Fruit fly (Drosophila melanogaster) whole organism, larva: ENCODE measurements around the gene sna.

Experiments
- noc ChIP-seq: fragments of 200-800 bp; sonication (Bioruptor generic); optimal IDR thresholded peaks from 3 replicates; lab custom pipeline; 2019; ENCODE audit warnings: missing biosample characterization, mild to moderate bottlenecking, missing genetic modification characterization, moderate library complexity

The sna gene

DNA sequence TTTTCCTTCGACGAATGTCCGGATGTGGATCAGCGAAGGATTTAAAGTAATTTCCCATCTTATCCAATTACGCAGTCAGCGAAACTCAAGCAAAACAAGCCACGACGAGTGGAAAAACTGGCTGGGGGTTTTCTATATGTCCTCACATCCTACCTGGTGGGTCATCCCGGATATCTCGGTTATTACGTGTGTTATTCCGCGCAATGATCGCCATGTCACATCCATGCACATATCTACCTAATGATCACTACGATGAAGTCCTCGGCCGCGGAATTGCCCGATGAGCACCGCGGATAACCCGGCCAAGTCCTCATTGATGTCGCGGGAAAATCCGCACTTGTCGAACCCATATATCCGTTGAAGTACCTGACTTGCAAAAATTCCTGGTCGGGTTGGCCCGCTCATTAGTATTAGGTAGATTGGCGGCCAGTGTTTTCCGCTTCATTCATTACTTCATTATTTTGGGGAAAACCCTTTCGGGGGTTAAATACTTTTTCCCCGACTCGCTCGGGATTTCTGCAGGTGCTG lies 1.7 kb upstream of the sna start:
- no peak for TF ChIP-seq noc

DNA sequence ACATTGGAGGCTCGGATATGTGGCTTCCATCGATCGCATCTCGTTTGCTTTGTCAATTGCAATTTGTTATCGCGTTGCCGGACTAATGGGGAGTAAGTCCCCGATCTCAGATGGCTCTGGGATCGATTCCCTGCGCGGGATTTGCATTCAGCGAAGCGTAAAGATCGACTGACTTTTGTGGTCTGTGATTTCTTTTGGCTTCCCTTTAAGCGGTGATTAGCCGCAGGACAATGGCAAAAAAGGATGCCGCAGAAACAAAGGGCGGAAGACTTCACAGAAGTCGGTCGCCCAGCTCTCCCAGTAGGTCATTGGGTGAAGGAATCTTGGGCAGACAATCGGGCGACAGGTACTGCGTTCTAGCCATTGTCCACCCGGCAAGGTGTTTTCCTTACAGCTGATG lies 3.1 kb downstream of the sna start:
- TF ChIP-seq noc, result no peak

DNA sequence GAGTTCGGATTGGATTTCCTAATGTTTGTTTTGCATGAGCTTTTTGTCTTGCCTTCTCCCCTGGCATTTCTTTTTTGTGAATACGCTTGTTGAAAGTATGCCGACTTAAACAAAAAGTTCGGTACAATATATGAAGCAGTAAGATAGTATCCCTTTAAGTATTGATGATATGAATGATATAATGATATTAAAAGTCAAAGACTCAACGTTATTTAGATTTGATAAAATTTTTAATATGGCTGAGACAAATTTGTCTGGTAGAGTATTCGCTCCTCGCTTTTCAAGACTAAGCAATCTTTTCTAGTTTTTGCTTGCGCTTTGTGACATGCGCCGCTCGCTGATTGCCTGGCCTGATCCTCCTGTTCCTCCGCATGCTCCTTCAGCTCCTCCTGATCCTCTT lies 3.7 kb downstream of the sna start:
- no peak for TF ChIP-seq noc

DNA sequence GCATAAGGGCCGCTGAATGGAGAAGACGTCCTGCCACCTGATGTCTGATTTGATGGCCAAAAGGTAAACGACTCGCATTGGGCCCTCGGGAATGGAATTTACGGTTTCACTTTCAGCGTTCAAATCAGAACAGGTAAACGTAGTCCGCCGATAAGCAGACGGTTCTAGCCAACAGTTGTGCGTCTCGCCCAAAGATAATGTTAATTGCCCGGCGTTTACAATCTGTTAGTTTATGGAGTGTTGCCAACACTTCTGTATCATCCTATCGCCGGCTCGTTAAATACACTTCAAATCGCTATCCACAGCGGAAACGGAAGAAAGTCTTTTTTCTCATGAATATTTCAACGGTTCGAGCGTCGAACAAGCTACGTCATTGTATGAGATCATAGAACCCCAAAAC lies 6.5 kb downstream of the sna start:
- TF ChIP-seq noc, result no peak

DNA sequence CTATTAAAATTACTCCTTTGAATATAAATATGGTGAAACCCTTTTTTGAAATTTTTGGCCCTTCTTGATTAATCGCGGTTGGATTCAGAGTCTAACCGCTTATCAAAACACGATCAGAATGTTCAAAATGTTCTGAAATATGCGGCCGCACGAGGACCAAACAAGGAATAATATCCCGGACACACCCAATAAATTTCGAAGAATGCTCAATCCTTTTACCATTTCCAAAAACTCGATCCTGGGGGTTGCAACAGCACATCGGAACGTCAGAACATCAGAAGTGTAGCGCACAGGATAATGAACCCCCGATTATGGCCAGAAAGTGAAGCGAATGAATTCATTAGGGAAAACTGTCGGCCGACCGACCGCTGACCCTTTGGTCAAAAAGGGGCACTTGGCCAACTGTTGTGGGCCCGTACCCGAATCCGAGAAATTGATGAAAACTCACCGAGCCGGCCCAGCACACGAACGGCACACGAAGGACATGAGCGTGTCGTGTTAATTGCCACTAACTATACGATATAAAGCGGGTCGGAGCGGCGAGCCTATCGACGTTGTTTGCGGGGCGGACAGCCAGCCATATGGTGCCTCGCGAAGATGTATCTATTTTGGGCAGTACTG lies 7.4 kb downstream of the sna start:
- no peak for TF ChIP-seq noc

DNA sequence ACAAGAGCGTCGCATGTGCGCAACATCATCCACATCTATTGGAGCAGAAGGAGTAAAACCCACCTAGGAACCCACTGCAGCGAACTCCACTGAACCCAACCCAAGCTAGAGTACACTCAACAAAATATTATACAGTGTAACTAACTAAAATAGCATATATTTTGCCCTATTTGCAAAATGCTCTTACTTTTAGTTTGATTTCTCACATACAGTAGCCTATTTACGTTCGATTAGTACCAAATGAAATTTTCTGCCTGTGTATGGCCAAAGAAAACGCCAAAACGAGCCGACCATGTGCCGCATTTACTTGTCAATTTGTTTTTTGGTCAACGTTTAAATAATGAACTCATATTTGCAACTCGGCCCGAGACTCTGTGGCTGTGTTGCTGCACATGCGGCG lies 9.3 kb downstream of the sna start:
- TF ChIP-seq noc, result no peak

DNA sequence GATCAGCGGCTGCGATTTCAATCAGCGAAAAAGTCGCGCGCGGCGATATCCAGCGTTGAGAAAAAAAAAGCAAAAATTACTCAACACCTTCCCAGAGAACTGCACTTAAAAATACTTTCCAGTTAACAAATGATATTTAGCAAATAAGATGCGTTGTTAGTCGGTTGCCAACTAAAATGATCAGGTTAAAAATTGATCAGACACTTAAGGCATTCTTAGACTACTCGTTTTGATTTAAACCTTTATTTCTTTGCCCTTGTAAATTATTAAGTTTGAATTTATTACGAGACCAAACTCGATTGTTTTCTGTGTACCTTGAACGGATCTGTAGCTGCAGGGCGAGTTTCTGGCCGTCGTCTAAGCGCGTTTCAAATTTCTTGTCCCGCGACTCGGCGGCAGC lies 12.1 kb downstream of the sna start:
- no peak for TF ChIP-seq noc

DNA sequence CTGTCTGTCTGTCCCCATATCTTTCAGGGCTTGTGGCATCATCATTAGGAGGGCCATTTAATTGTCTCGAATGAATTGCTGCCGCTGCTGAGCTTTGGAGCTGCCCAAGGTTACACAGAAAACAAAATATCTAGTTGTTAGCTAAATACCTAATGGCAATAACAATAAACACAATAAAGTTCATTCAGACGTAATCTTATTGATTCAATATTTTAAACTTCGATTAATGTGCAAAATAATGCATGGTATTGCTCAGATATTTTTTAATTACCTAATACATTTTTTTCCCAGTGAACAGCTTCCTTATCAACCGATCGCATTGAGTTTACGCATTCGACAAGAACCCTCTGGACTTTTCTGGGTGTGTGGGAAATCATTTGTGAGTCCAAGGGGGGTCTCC lies 12.9 kb downstream of the sna start:
- no peak for TF ChIP-seq noc

DNA sequence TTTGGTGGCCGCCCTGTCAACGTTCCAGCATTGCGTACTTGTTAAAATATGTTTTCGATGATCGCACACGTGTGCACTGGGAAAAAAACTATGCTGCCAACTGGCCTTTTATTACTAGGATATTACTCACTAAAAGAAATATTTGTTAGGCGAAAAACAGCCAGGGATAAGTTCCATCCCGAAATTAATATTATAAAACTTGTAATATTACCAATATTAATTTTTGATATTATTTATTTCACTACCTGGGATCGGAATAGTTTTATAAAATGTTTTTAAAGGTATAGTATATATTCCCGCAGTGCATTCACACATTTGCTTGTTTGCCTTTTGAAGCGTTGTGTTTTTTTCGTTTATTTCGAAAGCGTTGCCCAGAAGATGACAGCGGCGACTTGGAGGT lies 14.5 kb downstream of the sna start:
- no peak for TF ChIP-seq noc

DNA sequence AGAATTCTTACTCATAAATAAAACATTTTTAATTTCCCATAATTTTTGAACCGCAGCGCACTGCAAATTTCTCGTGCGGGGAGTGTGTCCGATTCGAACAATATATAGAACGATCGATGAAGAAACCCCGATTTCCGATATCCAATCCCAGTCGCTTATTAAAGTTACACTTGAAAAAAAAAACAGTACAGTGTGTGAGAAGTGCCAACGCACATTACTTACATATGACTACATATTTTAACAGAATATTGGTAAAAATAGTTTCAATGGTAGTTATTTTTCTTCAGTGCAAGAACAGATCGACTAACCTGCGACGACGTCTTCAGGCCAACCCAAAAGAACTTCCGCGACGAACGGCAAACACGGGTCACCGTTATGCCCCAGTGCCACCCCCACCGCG lies 15.1 kb downstream of the sna start:
- TF ChIP-seq noc, result no peak

DNA sequence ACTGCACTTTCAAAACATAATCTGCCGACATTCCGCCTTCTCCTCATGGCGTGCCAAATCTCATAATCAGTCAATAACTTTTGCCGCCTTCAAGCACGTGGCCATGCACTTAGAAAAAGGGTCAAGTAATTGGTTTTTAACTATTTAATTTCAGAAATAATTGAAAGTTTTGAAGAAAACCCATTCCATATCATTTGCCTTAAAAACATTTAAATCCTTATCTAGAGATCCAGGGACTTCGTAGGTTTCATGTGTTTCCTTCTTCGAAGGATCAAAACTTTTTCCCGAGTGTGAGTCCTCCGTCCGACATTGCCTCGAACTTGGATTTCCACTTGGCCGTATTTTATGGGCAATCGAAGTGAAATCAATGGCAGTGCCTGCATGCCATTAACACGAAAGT lies 19.1 kb downstream of the sna start:
- TF ChIP-seq noc, result no peak

DNA sequence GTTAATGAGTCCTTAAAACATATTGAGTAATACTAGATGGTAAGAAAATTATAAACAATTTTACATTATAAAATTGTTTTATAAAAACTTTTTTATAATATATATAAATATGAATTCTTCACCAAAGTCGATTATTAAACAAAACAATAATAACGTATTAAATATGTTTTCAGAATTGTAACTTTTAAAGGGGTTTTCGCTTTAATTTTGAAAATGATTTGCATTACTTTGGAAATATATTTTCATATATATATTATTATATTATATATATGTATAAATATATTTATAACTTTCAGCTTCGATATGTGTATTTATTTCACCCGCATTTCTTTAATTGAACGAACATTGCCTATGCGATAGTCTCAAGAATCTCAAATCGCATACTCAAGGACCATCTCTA lies 20.0 kb downstream of the sna start:
- no peak for TF ChIP-seq noc

DNA sequence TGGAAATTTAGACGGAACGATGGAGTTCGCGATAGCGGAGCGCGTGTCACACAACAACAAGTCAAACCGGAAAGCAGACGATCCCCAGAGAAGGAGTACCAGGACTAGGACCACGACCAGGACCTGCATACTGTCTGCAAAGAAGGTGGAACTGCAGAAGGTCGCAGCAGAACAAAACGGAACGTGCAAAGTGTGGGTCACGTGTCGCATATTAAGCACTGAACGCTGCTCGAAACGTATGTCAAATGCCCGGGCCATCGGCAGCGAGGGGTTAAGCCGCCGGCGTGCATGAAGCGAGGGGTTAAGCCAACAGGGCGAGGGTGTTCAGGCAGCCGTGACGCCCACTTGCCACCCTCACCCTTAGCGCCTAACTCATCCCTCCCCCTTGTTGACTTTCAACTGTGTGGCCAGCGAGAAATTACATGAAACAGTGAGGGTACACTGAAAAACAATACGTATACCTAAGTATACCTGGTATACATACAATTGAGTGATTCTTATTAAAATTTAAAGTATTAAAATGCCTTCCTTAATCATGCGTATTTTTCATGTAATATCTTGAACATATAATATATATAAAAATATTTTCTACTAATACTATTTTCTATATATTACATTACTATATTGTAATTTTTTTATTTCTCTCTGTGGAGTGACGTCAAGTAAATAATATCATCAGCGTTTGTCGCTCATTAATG lies 36.1 kb downstream of the sna start:
- no peak for TF ChIP-seq noc

DNA sequence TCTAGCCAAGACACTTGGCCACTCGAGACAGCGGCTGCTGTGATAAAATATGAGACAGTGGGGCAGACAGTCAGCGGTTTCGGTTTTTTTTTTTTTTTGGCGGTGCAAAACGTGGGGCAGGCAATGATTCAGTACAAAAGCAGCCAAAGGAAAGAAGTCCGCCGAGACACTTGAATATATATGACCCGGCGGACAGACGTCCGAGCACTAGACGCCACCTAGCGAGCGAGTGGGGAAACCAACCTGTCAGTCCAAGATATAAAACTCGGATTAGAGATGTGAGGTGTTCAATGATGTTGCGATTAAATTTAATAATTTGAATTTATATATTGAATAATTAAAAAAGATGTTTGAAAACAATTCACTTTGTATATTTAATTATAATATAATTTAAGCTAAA lies 39.1 kb downstream of the sna start:
- no peak for TF ChIP-seq noc

DNA sequence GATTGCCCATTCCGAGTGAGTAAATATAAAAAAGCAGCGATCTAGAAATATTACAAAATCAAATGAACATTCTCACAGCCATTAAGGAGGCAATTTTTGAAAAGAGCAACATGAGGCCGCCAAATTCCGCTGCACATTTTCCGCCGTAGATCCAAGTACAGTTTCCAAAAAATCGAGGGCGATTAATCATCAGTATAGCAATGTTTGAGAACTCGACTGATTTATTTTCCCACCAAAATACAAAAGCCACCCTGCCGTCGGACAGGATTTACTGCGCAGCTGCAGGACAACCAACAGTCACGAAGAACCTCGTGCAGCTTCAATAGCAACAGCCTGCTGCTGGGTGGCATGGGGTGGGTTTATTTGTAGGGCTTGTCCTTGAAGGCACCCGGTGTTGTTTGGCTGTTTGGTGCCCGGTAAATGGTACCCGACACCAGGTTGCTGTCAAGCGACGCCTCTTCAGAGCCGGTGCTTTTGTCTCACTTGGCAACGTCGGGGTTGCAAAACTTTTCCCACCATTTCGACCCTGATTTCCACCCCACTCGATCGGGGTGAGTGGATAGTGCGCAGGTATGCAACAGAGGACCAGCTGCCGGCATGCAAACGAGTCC lies 42.3 kb downstream of the sna start:
- TF ChIP-seq noc, result no peak

DNA sequence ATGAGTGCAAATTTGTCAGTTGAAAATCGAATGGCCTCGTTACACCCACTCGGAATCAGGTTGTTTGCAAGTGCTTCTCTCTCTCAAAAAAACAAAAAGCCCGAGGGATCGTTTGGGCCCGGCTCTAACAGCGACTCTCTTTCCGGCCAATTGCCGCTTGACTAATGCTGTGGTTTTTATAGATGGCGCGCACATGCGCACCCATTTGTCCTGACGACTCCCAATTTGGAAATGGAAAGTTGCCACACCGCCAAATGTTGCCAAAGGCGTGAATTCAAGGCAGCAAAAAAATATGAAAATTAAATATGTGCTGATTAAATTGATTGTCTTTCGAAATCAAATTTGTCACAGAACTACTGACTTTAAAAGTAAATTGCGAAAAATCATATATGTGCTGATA lies 43.1 kb downstream of the sna start:
- no peak for TF ChIP-seq noc

DNA sequence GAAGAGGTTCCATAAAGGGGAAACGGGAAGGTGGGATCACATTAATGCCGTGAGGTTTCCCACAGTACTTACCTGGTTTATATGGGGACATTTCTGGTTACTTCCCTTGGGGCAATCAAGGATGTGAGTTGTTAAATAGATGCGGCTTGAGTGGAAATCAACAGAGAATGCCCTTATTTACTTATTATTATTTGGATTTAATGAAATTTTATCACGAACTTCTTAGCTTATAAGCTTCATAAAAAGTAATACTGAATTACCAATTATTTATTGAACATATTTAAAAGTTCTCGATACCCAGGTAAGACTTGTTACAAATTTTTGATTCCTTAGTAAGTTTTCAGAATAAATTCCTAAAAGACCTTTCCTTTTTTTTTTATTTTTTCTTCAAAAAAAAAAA lies 45.1 kb downstream of the sna start, which contains the start of gene CG4161:
TSS of gene CG4161 (plus strand) at position 301 of the 400 bp plus-strand sequence.
- no peak for TF ChIP-seq noc

DNA sequence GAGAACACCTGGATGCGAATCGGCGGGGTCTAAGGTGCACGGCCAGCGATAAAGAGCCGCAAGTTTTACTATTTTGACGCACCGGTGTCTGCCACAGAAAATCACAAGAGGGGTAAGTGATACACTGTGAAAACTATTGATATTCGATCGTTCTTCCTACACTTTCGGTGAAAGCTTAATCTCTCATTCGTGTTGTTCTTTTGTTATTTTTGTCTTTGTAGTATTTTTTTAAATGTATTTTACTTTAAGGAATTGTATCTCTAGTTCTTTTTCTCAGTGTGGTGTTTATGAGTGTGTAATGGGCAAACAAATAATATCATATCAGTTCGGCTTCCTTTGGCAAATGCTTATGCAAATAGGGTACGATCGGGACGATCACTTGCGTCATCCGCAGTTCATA lies 45.8 kb downstream of the sna start:
- TF ChIP-seq noc, result no peak
